Worm (Caenorhabditis elegans): ENCODE results near the gene sma-1.

sma-1 gene

DNA sequence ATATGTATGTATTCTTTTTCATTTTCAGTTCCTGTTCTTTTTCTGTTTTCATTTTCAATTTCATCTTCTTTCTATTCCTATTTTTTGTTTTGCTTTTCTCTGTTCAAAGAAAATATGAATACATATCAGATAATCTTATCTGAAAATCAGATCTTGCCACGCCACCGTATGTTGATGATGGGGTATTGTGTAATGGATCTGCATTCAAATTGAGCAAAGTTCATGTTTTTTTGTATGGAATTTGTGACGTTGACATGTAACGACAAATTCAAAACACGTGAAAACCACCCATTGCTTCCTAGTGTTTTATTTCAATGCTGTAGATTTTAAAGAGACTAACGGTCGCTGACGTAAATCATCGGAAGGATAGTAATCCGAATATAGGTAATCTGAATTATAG is 41.0 kb upstream of the sma-1 start:
- TF ChIP-seq ceh-34 (tag; optimal IDR thresholded peaks at IDR 0.05), result no peak
- no peak for TF ChIP-seq npax-4 (tag; optimal IDR thresholded peaks at IDR 0.05)
- TF ChIP-seq elt-2 (tag; optimal IDR thresholded peaks at IDR 0.05), result no peak
- TF ChIP-seq lim-6 (tag; optimal IDR thresholded peaks at IDR 0.05), result no peak
- no peak for TF ChIP-seq pax-1 (tag; optimal IDR thresholded peaks at IDR 0.05)
- no peak for TF ChIP-seq ttx-3 (tag; optimal IDR thresholded peaks at IDR 0.05)
- TF ChIP-seq ceh-22 (tag; optimal IDR thresholded peaks at IDR 0.05), result no peak
- no peak for TF ChIP-seq fax-1 (tag; optimal IDR thresholded peaks at IDR 0.05)
- TF ChIP-seq zip-5 (tag; optimal IDR thresholded peaks at IDR 0.05), result no peak
- no peak for TF ChIP-seq ceh-18 (tag; optimal IDR thresholded peaks at IDR 0.05)
- no peak for TF ChIP-seq C08G9.2 (tag; optimal IDR thresholded peaks at IDR 0.05)
- TF ChIP-seq ceh-45 (GFP tag; IDR thresholded peaks at IDR 0.05), result no peak

ce11 chrV:11859082-11859858 is 40.0 kb upstream of the sma-1 start:
- no peak for TF ChIP-seq ceh-9 (tag; optimal IDR thresholded peaks at IDR 0.05)
- TF ChIP-seq elt-2 (tag; optimal IDR thresholded peaks at IDR 0.05), result peak; percentile 73
- TF ChIP-seq hlh-30 (tag; optimal IDR thresholded peaks at IDR 0.05; ENCODE audit: insufficient read depth), result peak; percentile 49
- no peak for TF ChIP-seq hlh-15 (tag; optimal IDR thresholded peaks at IDR 0.05)

DNA sequence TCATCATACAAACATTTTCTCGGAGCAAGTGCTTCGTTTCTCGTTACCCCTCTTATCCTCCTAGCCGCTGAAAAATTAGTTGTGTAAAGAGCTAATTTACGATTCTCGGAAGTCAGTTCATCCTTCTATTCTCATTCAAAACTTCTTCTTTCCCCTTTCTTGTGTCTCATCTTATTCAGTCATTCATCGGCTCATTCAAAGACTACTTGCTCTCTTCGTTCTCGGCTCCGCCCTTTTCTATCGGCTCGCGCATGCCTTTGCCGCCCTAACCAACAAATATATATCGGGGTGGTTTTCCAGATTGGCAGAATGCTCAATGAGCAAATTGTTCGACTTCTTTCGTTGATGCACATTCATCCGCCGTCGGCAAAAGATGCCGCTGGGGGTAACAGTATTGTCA is 38.9 kb upstream of the sma-1 start, which contains the start of gene R13H4.5:
Gene R13H4.5 (plus strand): TSS at position 301 of the 400 bp plus-strand sequence.
- TF ChIP-seq pax-1 (tag; optimal IDR thresholded peaks at IDR 0.05) (no peak), ceh-19 (GFP tag; optimal IDR thresholded peaks at IDR 0.05) (no peak), hlh-15 (tag; optimal IDR thresholded peaks at IDR 0.05) (no peak), unc-3 (GFP tag; conservative IDR thresholded peaks at IDR 0.05) (no peak), unc-3 (tag; optimal IDR thresholded peaks at IDR 0.05) (no peak), fkh-6 (tag; optimal IDR thresholded peaks at IDR 0.05) (no peak), ceh-22 (tag; optimal IDR thresholded peaks at IDR 0.05) (no peak), ceh-24 (tag; optimal IDR thresholded peaks at IDR 0.05) (no peak), mec-3 (tag; optimal IDR thresholded peaks at IDR 0.05; ENCODE audit: borderline replicate concordance) (no peak), rnt-1 (tag; optimal IDR thresholded peaks at IDR 0.05) (no peak), zip-5 (tag; optimal IDR thresholded peaks at IDR 0.05) (no peak), C38D4.7 (GFP tag; optimal IDR thresholded peaks at IDR 0.05) (no peak)

DNA sequence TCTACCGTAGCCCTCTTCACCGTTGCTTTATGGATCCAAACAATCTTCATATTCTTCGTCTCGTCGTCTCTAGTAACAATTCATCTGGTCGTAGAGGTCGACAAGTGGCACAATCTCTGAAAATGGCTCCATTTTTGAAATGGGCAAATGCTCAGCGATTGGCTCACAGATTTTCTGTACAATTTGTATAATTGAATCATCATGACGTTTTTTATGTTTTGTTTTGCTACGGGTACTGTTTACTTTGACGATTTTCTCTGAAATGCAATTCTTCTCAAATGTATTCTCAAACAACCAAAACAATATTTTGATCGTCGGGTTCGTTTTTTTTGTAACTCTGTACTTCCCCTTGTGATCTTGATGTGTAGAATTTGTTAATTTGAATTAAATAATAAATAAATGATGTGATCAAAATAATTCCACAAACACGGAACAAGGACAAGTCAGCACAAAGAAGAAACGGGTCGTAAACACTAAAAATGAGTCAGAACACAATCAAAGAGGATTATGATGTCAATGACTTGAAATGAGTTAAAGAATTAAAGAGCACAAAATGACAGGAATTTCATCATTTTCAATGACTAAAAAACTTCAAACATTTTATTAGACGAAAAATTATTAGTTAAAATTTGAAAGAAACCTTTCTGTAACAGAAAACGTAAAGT is 37.2 kb upstream of the sma-1 start:
- no peak for TF ChIP-seq Y22D7AL.16 (tag; optimal IDR thresholded peaks at IDR 0.05)

DNA sequence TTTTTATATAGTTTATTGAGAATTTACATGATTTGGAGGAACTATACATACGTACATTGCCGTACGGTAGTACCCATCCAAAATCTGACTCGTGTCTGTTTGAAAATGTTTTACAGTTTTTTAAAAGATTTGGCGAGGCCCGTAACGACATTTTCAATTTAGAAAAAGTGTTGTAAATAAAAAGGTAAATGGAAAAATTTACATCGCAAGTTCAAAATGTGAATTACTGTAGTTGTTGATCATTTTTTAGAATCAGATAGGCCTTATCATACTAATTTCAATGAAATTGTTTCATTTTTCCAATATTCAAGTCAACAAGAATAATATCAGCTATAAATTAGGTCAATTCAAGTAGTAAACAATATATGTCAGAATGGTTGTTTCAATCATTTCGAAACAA is 36.4 kb upstream of the sma-1 start, which contains the start of gene R13H4.6:
Gene R13H4.6 (plus strand): TSS at position 301 of the 400 bp plus-strand sequence.
- TF ChIP-seq pqm-1 (tag; optimal IDR thresholded peaks at IDR 0.05), result no peak
- TF ChIP-seq ceh-2 (tag; optimal IDR thresholded peaks at IDR 0.05), result no peak
- TF ChIP-seq tbx-7 (tag; optimal IDR thresholded peaks at IDR 0.05), result no peak
- no peak for TF ChIP-seq sox-2 (GFP tag; IDR thresholded peaks at IDR 0.05)
- no peak for TF ChIP-seq ceh-6 (GFP tag; optimal IDR thresholded peaks at IDR 0.05)
- no peak for TF ChIP-seq K02D7.2 (tag; optimal IDR thresholded peaks at IDR 0.05)
- TF ChIP-seq pha-4 (tag; optimal IDR thresholded peaks at IDR 0.05), result no peak
- TF ChIP-seq ceh-22 (tag; optimal IDR thresholded peaks at IDR 0.05), result no peak
- TF ChIP-seq fax-1 (tag; optimal IDR thresholded peaks at IDR 0.05), result no peak
- no peak for TF ChIP-seq dmd-4 (tag; optimal IDR thresholded peaks at IDR 0.05; ENCODE audit: borderline replicate concordance)
- no peak for TF ChIP-seq hlh-8 (tag; optimal IDR thresholded peaks at IDR 0.05)
- TF ChIP-seq C08G9.2 (tag; optimal IDR thresholded peaks at IDR 0.05), result no peak
- no peak for TF ChIP-seq ceh-14 (tag; optimal IDR thresholded peaks at IDR 0.05)
- no peak for TF ChIP-seq pag-3 (tag; optimal IDR thresholded peaks at IDR 0.05; ENCODE audit: borderline replicate concordance)
- TF ChIP-seq mec-3 (tag; optimal IDR thresholded peaks at IDR 0.05; ENCODE audit: borderline replicate concordance), result no peak
- no peak for TF ChIP-seq hlh-13 (GFP tag; optimal IDR thresholded peaks at IDR 0.05)

Measured in whole organism, late embryonic.